Worm (Caenorhabditis elegans): ENCODE measurements around the gene C25E10.17.

Gene C25E10.17

ce11 chrV:9079965-9080432 lies 32.6 kb upstream of the C25E10.17 start:
- TF ChIP-seq nhr-11 (tag; optimal IDR thresholded peaks at IDR 0.05) = no peak
- no peak for TF ChIP-seq F16B12.6 (tag; optimal IDR thresholded peaks at IDR 0.05)
- no peak for TF ChIP-seq ceh-88 (GFP tag; IDR thresholded peaks at IDR 0.05)
- TF ChIP-seq nhr-90 (tag; optimal IDR thresholded peaks at IDR 0.05; ENCODE audit: poor library complexity) = peak; percentile 52
- TF ChIP-seq skn-1 (tag; optimal IDR thresholded peaks at IDR 0.05) = no peak
- TF ChIP-seq hlh-17 (GFP tag; optimal IDR thresholded peaks at IDR 0.05; ENCODE audit: borderline replicate concordance) = no peak
- peak; percentile 14 for TF ChIP-seq egl-13 (tag; optimal IDR thresholded peaks at IDR 0.05)
- no peak for TF ChIP-seq unc-62 (GFP tag; optimal IDR thresholded peaks at IDR 0.05)
- no peak for TF ChIP-seq ets-5 (GFP tag; IDR thresholded peaks at IDR 0.05)
- peak; percentile 11 for TF ChIP-seq lin-14 (GFP tag; optimal IDR thresholded peaks at IDR 0.05)
- no peak for TF ChIP-seq fkh-8 (tag; optimal IDR thresholded peaks at IDR 0.05)
- TF ChIP-seq zip-4 (GFP tag; optimal IDR thresholded peaks at IDR 0.05) = no peak
- TF ChIP-seq snu-23 (GFP tag; optimal IDR thresholded peaks at IDR 0.05) = no peak
- TF ChIP-seq snpc-4 (tag; optimal IDR thresholded peaks at IDR 0.05) = no peak
- no peak for TF ChIP-seq sptf-1 (tag; optimal IDR thresholded peaks at IDR 0.05)
- TF ChIP-seq vab-15 (tag; optimal IDR thresholded peaks at IDR 0.05) = no peak
- peak in 1 of 2 experiments; percentile 65 for TF ChIP-seq mdl-1 (tag; optimal IDR thresholded peaks at IDR 0.05)
- peak; percentile 25; the same call in 1 of the 2 replicates for TF ChIP-seq nhr-19 (GFP tag; conservative IDR thresholded peaks at IDR 0.05)
- TF ChIP-seq nhr-20 (tag; optimal IDR thresholded peaks at IDR 0.05) = peak; percentile 33
- TF ChIP-seq Y116A8C.19 (tag; optimal IDR thresholded peaks at IDR 0.05; ENCODE audit: borderline replicate concordance) = no peak
- no peak for TF ChIP-seq xbp-1 (tag; optimal IDR thresholded peaks at IDR 0.05)
- TF ChIP-seq efl-1 (optimal IDR thresholded peaks at IDR 0.05) = no peak
- TF ChIP-seq efl-1 (GFP tag; optimal IDR thresholded peaks at IDR 0.05 in 1 of 2) = peak in 1 of 2 experiments; percentile 89
- TF ChIP-seq ceh-90 (tag; optimal IDR thresholded peaks at IDR 0.05) = no peak
- peak; percentile 46 for TF ChIP-seq nhr-71 (tag; optimal IDR thresholded peaks at IDR 0.05)
- no peak for TF ChIP-seq fkh-10 (GFP tag; optimal IDR thresholded peaks at IDR 0.05)
- no peak for TF ChIP-seq tlp-1 (tag; optimal IDR thresholded peaks at IDR 0.05)
- no peak for TF ChIP-seq tbx-2 (tag; optimal IDR thresholded peaks at IDR 0.05)
- no peak for TF ChIP-seq C16A3.4 (tag; optimal IDR thresholded peaks at IDR 0.05)
- TF ChIP-seq lir-3 (tag; optimal IDR thresholded peaks at IDR 0.05; ENCODE audit: poor library complexity) = no peak
- no peak for TF ChIP-seq lin-13 (GFP tag; optimal IDR thresholded peaks at IDR 0.05)
- no peak for TF ChIP-seq fos-1 (tag; optimal IDR thresholded peaks at IDR 0.05)
- TF ChIP-seq lin-15B (tag; optimal IDR thresholded peaks at IDR 0.05) = no peak
- peak; percentile 97 for TF ChIP-seq elt-2 (tag; optimal IDR thresholded peaks at IDR 0.05)
- TF ChIP-seq lin-35 (GFP tag; optimal IDR thresholded peaks at IDR 0.05) = peak in 1 of 2 experiments; percentile 53

DNA sequence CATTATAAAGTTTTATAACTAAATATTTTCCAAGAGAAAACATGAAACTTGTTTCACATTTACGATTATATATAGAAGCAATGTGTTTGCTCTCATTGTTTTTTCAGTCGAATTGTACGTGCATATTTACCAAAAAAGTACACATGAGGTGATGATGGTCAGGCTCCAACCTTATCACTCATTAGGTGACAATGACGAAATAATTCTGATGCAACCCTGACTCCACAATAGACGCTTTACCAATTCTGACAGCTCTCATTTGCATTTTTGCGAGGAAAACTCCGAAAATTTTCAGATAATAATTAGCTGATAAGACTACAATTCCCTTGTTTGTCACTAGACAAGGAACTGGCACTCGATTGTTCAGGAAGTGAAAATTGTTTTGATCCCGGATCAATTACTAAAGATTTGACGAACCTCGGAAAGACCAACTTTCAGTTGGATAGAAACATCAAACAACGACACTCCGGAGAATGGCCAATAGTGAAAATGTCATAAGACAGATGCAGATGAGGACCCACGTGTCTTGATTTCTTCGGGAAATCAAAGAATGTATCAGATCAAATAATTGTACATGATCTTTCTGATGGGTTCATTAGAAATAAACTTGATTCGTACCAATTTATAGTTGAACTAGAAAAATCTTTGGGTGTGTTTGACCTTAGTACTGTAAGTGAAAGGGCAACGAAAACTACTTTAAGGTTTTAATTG lies 31.6 kb upstream of the C25E10.17 start:
- no peak for TF ChIP-seq aha-1 (tag; optimal IDR thresholded peaks at IDR 0.05)
- TF ChIP-seq blmp-1 (tag; optimal IDR thresholded peaks at IDR 0.05) = peak; percentile 87
- no peak for TF ChIP-seq grh-1 (GFP tag; IDR thresholded peaks at IDR 0.05)
- TF ChIP-seq nhr-28 (tag; optimal IDR thresholded peaks at IDR 0.05) = no peak
- TF ChIP-seq nhr-84 (tag; optimal IDR thresholded peaks at IDR 0.05) = no peak
- TF ChIP-seq ama-1 (optimal IDR thresholded peaks at IDR 0.05) = no peak
- TF ChIP-seq efl-3 (GFP tag; optimal IDR thresholded peaks at IDR 0.05) = no peak
- TF ChIP-seq fkh-10 (GFP tag; optimal IDR thresholded peaks at IDR 0.05) = no peak
- no peak for TF ChIP-seq vab-15 (tag; optimal IDR thresholded peaks at IDR 0.05)
- TF ChIP-seq ets-5 (GFP tag; IDR thresholded peaks at IDR 0.05) = no peak
- no peak for TF ChIP-seq hlh-4 (tag; optimal IDR thresholded peaks at IDR 0.05)
- TF ChIP-seq C04F5.9 (tag; optimal IDR thresholded peaks at IDR 0.05) = no peak
- TF ChIP-seq ceh-88 (GFP tag; IDR thresholded peaks at IDR 0.05) = no peak
- no peak for TF ChIP-seq ceh-82 (tag; optimal IDR thresholded peaks at IDR 0.05)
- TF ChIP-seq zag-1 (tag; optimal IDR thresholded peaks at IDR 0.05) = no peak
- TF ChIP-seq zip-4 (GFP tag; optimal IDR thresholded peaks at IDR 0.05) = no peak
- TF ChIP-seq mab-9 (GFP tag; IDR thresholded peaks at IDR 0.05) = no peak
- peak; percentile 26 for TF ChIP-seq jun-1 (tag; optimal IDR thresholded peaks at IDR 0.05)
- TF ChIP-seq mep-1 (tag; optimal IDR thresholded peaks at IDR 0.05) = no peak
- TF ChIP-seq aly-2 (tag; optimal IDR thresholded peaks at IDR 0.05) = no peak
- no peak for TF ChIP-seq fkh-8 (tag; optimal IDR thresholded peaks at IDR 0.05)
- TF ChIP-seq dsc-1 (tag; optimal IDR thresholded peaks at IDR 0.05) = no peak
- TF ChIP-seq lin-13 (GFP tag; optimal IDR thresholded peaks at IDR 0.05) = no peak
- no peak for TF ChIP-seq nhr-76 (tag; optimal IDR thresholded peaks at IDR 0.05)
- TF ChIP-seq nhr-85 (tag) = peak; percentile 78
